Fruit fly (Drosophila melanogaster): ENCODE results near the gene spz.

spz gene

dm6 chr3R:27111784-27112602 lies 42.1 kb upstream of the spz start, which contains the start of the genes gb and CG5815 (continued):
- TF ChIP-seq mirr (GFP tag; optimal IDR thresholded peaks at IDR 0.05) (peak; percentile 64), CG12659 (GFP tag; optimal IDR thresholded peaks at IDR 0.05) (peak; percentile 96)

- TF ChIP-seq Pdp1 (GFP tag; optimal IDR thresholded peaks at IDR 0.05) = peak in 1 of 2 experiments; percentile 51
- no peak for TF ChIP-seq Dip3 (GFP tag; optimal IDR thresholded peaks at IDR 0.05)
- peak; percentile 74 for TF ChIP-seq gcm (GFP tag; optimal IDR thresholded peaks at IDR 0.05)
- TF ChIP-seq hbn (GFP tag; IDR thresholded peaks at IDR 0.05; ENCODE audit: partially characterized antibody) = no peak
- no peak for TF ChIP-seq CG5245 (GFP tag; optimal IDR thresholded peaks at IDR 0.05)
- TF ChIP-seq CG10431 (GFP tag; optimal IDR thresholded peaks at IDR 0.05) = no peak
- no peak for TF ChIP-seq gfzf (GFP tag; optimal IDR thresholded peaks at IDR 0.05)
- TF ChIP-seq pan (optimal IDR thresholded peaks at IDR 0.05) = no peak
- no peak for TF ChIP-seq pan (GFP tag; optimal IDR thresholded peaks at IDR 0.05 in 1 of 2, IDR thresholded peaks at IDR 0.05 in 1 of 2)
- no peak for TF ChIP-seq yki (optimal IDR thresholded peaks at IDR 0.05)
- no peak for TF ChIP-seq Chrac-16 (GFP tag; optimal IDR thresholded peaks at IDR 0.05)
Measured at dm6 chr3R:27109458-27109857, 39.6 kb upstream of the spz start.

dm6 chr3R:27108111-27108510 lies 38.2 kb upstream of the spz start:
- no peak for TF ChIP-seq CG6272 (GFP tag; IDR thresholded peaks at IDR 0.05)
- TF ChIP-seq lab (GFP tag; optimal IDR thresholded peaks at IDR 0.05) = peak; percentile 60
- TF ChIP-seq bbx (GFP tag; IDR thresholded peaks at IDR 0.05; ENCODE audit: partially characterized antibody) = no peak
- no peak for TF ChIP-seq ind (GFP tag; optimal IDR thresholded peaks at IDR 0.05)
- TF ChIP-seq CG11560 (tag; IDR thresholded peaks at IDR 0.05) = no peak
- no peak for TF ChIP-seq CG14441 (GFP tag; IDR thresholded peaks at IDR 0.05)
- TF ChIP-seq Hmx (GFP tag; optimal IDR thresholded peaks at IDR 0.05) = no peak
- no peak for TF ChIP-seq ssp (GFP tag; IDR thresholded peaks at IDR 0.05)
- TF ChIP-seq Myb (GFP tag; optimal IDR thresholded peaks at IDR 0.05) = no peak
- TF ChIP-seq unc-4 (GFP tag; IDR thresholded peaks at IDR 0.05; ENCODE audit: partially characterized antibody) = no peak
- TF ChIP-seq GATAe (GFP tag; conservative IDR thresholded peaks at IDR 0.05) = 0 out of 2 replicates have a peak, but pooled peaks have one; percentile 25
- no peak for TF ChIP-seq gt (GFP tag; IDR thresholded peaks at IDR 0.05)
- no peak for TF ChIP-seq CG11093 (GFP tag; IDR thresholded peaks at IDR 0.05)
- TF ChIP-seq chif (GFP tag; optimal IDR thresholded peaks at IDR 0.05) = no peak
- peak; percentile 31 for TF ChIP-seq exex (tag; optimal IDR thresholded peaks at IDR 0.05)
- TF ChIP-seq dati (GFP tag; IDR thresholded peaks at IDR 0.05) = no peak
- TF ChIP-seq Abd-B (GFP tag; optimal IDR thresholded peaks at IDR 0.05) = no peak
- no peak for TF ChIP-seq fd96Cb (tag; optimal IDR thresholded peaks at IDR 0.05)
- TF ChIP-seq Usf (GFP tag; optimal IDR thresholded peaks at IDR 0.05) = no peak
- no peak for TF ChIP-seq trh (GFP tag; optimal IDR thresholded peaks at IDR 0.05)
- TF ChIP-seq stwl (tag; optimal IDR thresholded peaks at IDR 0.05) = no peak
- TF ChIP-seq Chrac-16 (GFP tag; optimal IDR thresholded peaks at IDR 0.05) = no peak
- no peak for TF ChIP-seq CG3065 (GFP tag; optimal IDR thresholded peaks at IDR 0.05)
- TF ChIP-seq grn (GFP tag; optimal IDR thresholded peaks at IDR 0.05) = peak; percentile 80
- 0 out of 4 replicates have a peak, but pooled peaks have one; percentile 41 for TF ChIP-seq chinmo (GFP tag; IDR thresholded peaks at IDR 0.05; ENCODE audit: partially characterized antibody)
- TF ChIP-seq gem (tag; optimal IDR thresholded peaks at IDR 0.05) = no peak
- TF ChIP-seq CG6683 (GFP tag; optimal IDR thresholded peaks at IDR 0.05) = no peak
- TF ChIP-seq CG6175 (GFP tag; IDR thresholded peaks at IDR 0.05) = no peak
- no peak for TF ChIP-seq ap (GFP tag; IDR thresholded peaks at IDR 0.05)
- no peak for TF ChIP-seq pnt (GFP tag; optimal IDR thresholded peaks at IDR 0.05)
- TF ChIP-seq vnd (GFP tag; IDR thresholded peaks at IDR 0.05; ENCODE audit: partially characterized antibody) = no peak
- no peak for TF ChIP-seq CG3726 (GFP tag; IDR thresholded peaks at IDR 0.05)

Measured in whole organism, embryonic.